Fruit fly (Drosophila melanogaster) whole organism, embryonic: Measurements from ENCODE around the gene CG32413.
A peak's percentile ranks its signal among the peaks of the same experiment; 100 is the strongest.

Source experiments
- Asciz ChIP-seq: fragments of 200-800 bp; sonication (Bioruptor generic); optimal IDR thresholded peaks from 2 replicates; lab custom pipeline; 2017; ENCODE audit warnings: missing biosample characterization, mild to moderate bottlenecking, missing genetic modification characterization, missing genetic modification reagents
- Atf6 ChIP-seq: fragments of 200-800 bp; sonication (Bioruptor generic); IDR thresholded peaks from 2 replicates; pipeline ENCODE4 v1.3.6; 2022; ENCODE audit warnings: missing biosample characterization, missing genetic modification characterization
- Awh ChIP-seq: fragments of 200-800 bp; sonication (Bioruptor generic); IDR thresholded peaks from 2 replicates; pipeline ENCODE4, ENCODE4 v1.3.6; 2022; ENCODE audit warnings: missing biosample characterization, missing genetic modification characterization
- CG1024 ChIP-seq: fragments of 200-800 bp; sonication (Bioruptor generic); IDR thresholded peaks from 2 replicates; pipeline ENCODE4 v1.3.6; 2022; ENCODE audit warnings: missing biosample characterization, missing genetic modification characterization
- CG10321 ChIP-seq: fragments of 200-800 bp; sonication (Bioruptor generic); IDR thresholded peaks from 2 replicates; pipeline ENCODE4 v1.3.6; 2022; ENCODE audit warnings: missing biosample characterization, missing genetic modification characterization
- CG11456 ChIP-seq: fragments of 200-800 bp; sonication (Bioruptor generic); IDR thresholded peaks from 3 replicates; pipeline ENCODE4 v1.3.6; 2022; ENCODE audit warnings: missing biosample characterization, missing genetic modification characterization
- CG11560 ChIP-seq: fragments of 200-800 bp; sonication (Bioruptor generic); IDR thresholded peaks from 3 replicates; pipeline ENCODE4 v1.3.6; 2022; ENCODE audit warnings: missing biosample characterization, missing genetic modification characterization
- CG1233 ChIP-seq: fragments of 200-800 bp; sonication (Bioruptor generic); optimal IDR thresholded peaks from 4 replicates; lab custom pipeline; 2018; ENCODE audit warnings: missing biosample characterization, mild to moderate bottlenecking, missing genetic modification characterization
- CG12391 ChIP-seq: fragments of 200-800 bp; sonication (Bioruptor generic); optimal IDR thresholded peaks from 3 replicates; lab custom pipeline; 2018; ENCODE audit warnings: missing biosample characterization, mild to moderate bottlenecking, missing genetic modification characterization, moderate library complexity
- CG13287 ChIP-seq: fragments of 200-800 bp; sonication (Bioruptor generic); IDR thresholded peaks from 2 replicates; pipeline ENCODE4 v1.3.6; 2022; ENCODE audit warnings: missing biosample characterization, missing genetic modification characterization; ENCODE audit not compliant: partially characterized antibody
- CG14965 ChIP-seq: fragments of 200-800 bp; sonication (Bioruptor generic); optimal IDR thresholded peaks from 2 replicates; lab custom pipeline; 2016; ENCODE audit warnings: missing biosample characterization, missing genetic modification characterization, borderline replicate concordance
- CG15011 ChIP-seq: fragments of 200-800 bp; sonication (Bioruptor generic); optimal IDR thresholded peaks from 3 replicates; lab custom pipeline; 2018; ENCODE audit warnings: missing biosample characterization, mild to moderate bottlenecking, missing genetic modification characterization
- CG15514 ChIP-seq: fragments of 200-800 bp; sonication (Bioruptor generic); optimal IDR thresholded peaks from 3 replicates; lab custom pipeline; 2017; ENCODE audit warnings: missing biosample characterization, missing genetic modification characterization, mild to moderate bottlenecking, moderate library complexity, missing genetic modification reagents
- CG15696 ChIP-seq: fragments of 200-800 bp; sonication (Bioruptor generic); optimal IDR thresholded peaks from 2 replicates; lab custom pipeline; 2019; ENCODE audit warnings: missing biosample characterization, mild to moderate bottlenecking, missing genetic modification characterization, moderate library complexity
- CG3281 ChIP-seq: fragments of 200-800 bp; sonication (Bioruptor generic); optimal IDR thresholded peaks from 3 replicates; lab custom pipeline; 2017; ENCODE audit warnings: missing biosample characterization, mild to moderate bottlenecking, missing genetic modification characterization
- CG6765 ChIP-seq: fragments of 200-800 bp; sonication (Bioruptor generic); optimal IDR thresholded peaks from 3 replicates; lab custom pipeline; 2017; ENCODE audit warnings: missing biosample characterization, mild to moderate bottlenecking, missing genetic modification characterization
- CG9609 ChIP-seq: fragments of 200-800 bp; sonication (Bioruptor generic); optimal IDR thresholded peaks from 3 replicates; lab custom pipeline; 2016; ENCODE audit warnings: missing biosample characterization, missing genetic modification characterization
- Dp ChIP-seq: fragments of 200-800 bp; sonication (Bioruptor generic); optimal IDR thresholded peaks from 2 replicates; lab custom pipeline; 2018; ENCODE audit warnings: missing biosample characterization, mild to moderate bottlenecking, missing genetic modification characterization, moderate library complexity
- Drgx ChIP-seq: fragments of 200-800 bp; sonication (Bioruptor generic); IDR thresholded peaks from 2 replicates; pipeline ENCODE4 v1.3.6; 2022; ENCODE audit warnings: missing biosample characterization, missing genetic modification characterization
- HHEX ChIP-seq: fragments of 200-800 bp; sonication (Bioruptor generic); optimal IDR thresholded peaks from 3 replicates; lab custom pipeline; 2017; ENCODE audit warnings: missing biosample characterization, mild to moderate bottlenecking, missing genetic modification characterization, missing genetic modification reagents
- Hr3 ChIP-seq: fragments of 200-800 bp; sonication (Bioruptor generic); optimal IDR thresholded peaks from 3 replicates; lab custom pipeline; 2016; ENCODE audit warnings: missing biosample characterization, missing genetic modification characterization
- MBD-R2 ChIP-seq: fragments of 200-800 bp; sonication (Bioruptor generic); IDR thresholded peaks from 2 replicates; pipeline ENCODE4 v1.3.6; 2022; ENCODE audit warnings: missing biosample characterization, missing genetic modification characterization
- Max ChIP-seq: fragments of 200-800 bp; sonication (Bioruptor generic); optimal IDR thresholded peaks from 2 replicates; lab custom pipeline; 2016; ENCODE audit warnings: missing biosample characterization, mild to moderate bottlenecking, missing genetic modification characterization
- Myb ChIP-seq: fragments of 200-800 bp; sonication (Bioruptor generic); optimal IDR thresholded peaks from 2 replicates; lab custom pipeline; 2016; ENCODE audit warnings: missing biosample characterization, missing genetic modification characterization
- Nf-YB ChIP-seq: fragments of 200-800 bp; sonication (Bioruptor generic); optimal IDR thresholded peaks from 3 replicates; lab custom pipeline; 2019; ENCODE audit warnings: missing biosample characterization, mild to moderate bottlenecking, missing genetic modification characterization, moderate library complexity
- NfI ChIP-seq: fragments of 200-800 bp; sonication (Bioruptor generic); optimal IDR thresholded peaks from 3 replicates; lab custom pipeline; 2018; ENCODE audit warnings: missing biosample characterization, mild to moderate bottlenecking, missing genetic modification characterization, moderate library complexity
- Opbp ChIP-seq: fragments of 200-800 bp; sonication (Bioruptor generic); IDR thresholded peaks from 3 replicates; pipeline ENCODE4 v1.3.6; 2022; ENCODE audit warnings: missing biosample characterization, missing genetic modification characterization; ENCODE audit not compliant: partially characterized antibody
- Usf ChIP-seq: fragments of 200-800 bp; sonication (Bioruptor generic); optimal IDR thresholded peaks from 2 replicates; lab custom pipeline; 2017; ENCODE audit warnings: missing genotype, missing biosample characterization, missing genetic modification characterization
- Xbp1 ChIP-seq: fragments of 200-800 bp; sonication (Bioruptor generic); optimal IDR thresholded peaks from 3 replicates; lab custom pipeline; 2016; ENCODE audit warnings: missing biosample characterization, mild to moderate bottlenecking, missing genetic modification characterization
- btn ChIP-seq: fragments of 200-800 bp; sonication (Bioruptor generic); optimal IDR thresholded peaks from 2 replicates; lab custom pipeline; 2016; ENCODE audit warnings: missing biosample characterization, missing genetic modification characterization
- chn ChIP-seq: fragments of 200-800 bp; sonication (Bioruptor generic); optimal IDR thresholded peaks from 2 replicates; lab custom pipeline; 2016; ENCODE audit warnings: missing biosample characterization, missing genetic modification characterization
- eyg ChIP-seq: fragments of 200-800 bp; sonication (Bioruptor generic); optimal IDR thresholded peaks from 3 replicates; lab custom pipeline; 2016; ENCODE audit warnings: missing biosample characterization, missing genetic modification characterization
- fd3F ChIP-seq: fragments of 200-800 bp; sonication (Bioruptor generic); optimal IDR thresholded peaks from 2 replicates; lab custom pipeline; 2018; ENCODE audit warnings: missing biosample characterization, mild to moderate bottlenecking, missing genetic modification characterization, moderate library complexity
- fu2 ChIP-seq: fragments of 200-800 bp; sonication (Bioruptor generic); optimal IDR thresholded peaks from 2 replicates; lab custom pipeline; 2016; ENCODE audit warnings: missing biosample characterization, missing genetic modification characterization
- gfzf ChIP-seq: fragments of 200-800 bp; sonication (Bioruptor generic); optimal IDR thresholded peaks from 2 replicates; lab custom pipeline; 2016; ENCODE audit warnings: missing biosample characterization, mild to moderate bottlenecking, missing genetic modification characterization, moderate library complexity
- grau ChIP-seq: fragments of 200-800 bp; optimal IDR thresholded peaks from 3 replicates; lab custom pipeline; 2019; ENCODE audit warnings: missing biosample characterization, mild to moderate bottlenecking, missing genetic modification characterization, moderate library complexity
- grn ChIP-seq: fragments of 200-800 bp; sonication (Bioruptor generic); optimal IDR thresholded peaks from 3 replicates; lab custom pipeline; 2017; ENCODE audit warnings: missing biosample characterization, missing genetic modification characterization
- kay ChIP-seq: fragments of 200-800 bp; sonication (Bioruptor generic); optimal IDR thresholded peaks from 2 replicates; lab custom pipeline; 2016; ENCODE audit warnings: missing biosample characterization, missing genetic modification characterization
- lov ChIP-seq, 2 experiments: fragments of 200-800 bp in 1 of 2; fragments of >200 bp in 1 of 2; sonication (Bioruptor generic) in 1 of 2; IDR thresholded peaks in 1 of 2; optimal IDR thresholded peaks in 1 of 2; 2 replicates in 1 of 2; 3 replicates in 1 of 2; pipeline versions ENCODE4 v1.3.6 to Lab custom; 2017 to 2022; ENCODE audit warnings: missing biosample characterization in 1 of 2, missing genetic modification characterization in 1 of 2
- mirr ChIP-seq: fragments of 200-800 bp; sonication (Bioruptor generic); optimal IDR thresholded peaks from 3 replicates; lab custom pipeline; 2018; ENCODE audit warnings: missing biosample characterization, mild to moderate bottlenecking, missing genetic modification characterization
- nau ChIP-seq: fragments of 200-800 bp; sonication (Bioruptor generic); optimal IDR thresholded peaks from 3 replicates; lab custom pipeline; 2017; ENCODE audit warnings: missing biosample characterization, mild to moderate bottlenecking, missing genetic modification characterization, missing genetic modification reagents
- org-1 ChIP-seq: fragments of 200-800 bp; sonication (Bioruptor generic); optimal IDR thresholded peaks from 2 replicates; lab custom pipeline; 2017; ENCODE audit warnings: missing biosample characterization, missing genetic modification characterization
- phol ChIP-seq: fragments of 200-800 bp; sonication (Bioruptor generic); optimal IDR thresholded peaks from 3 replicates; lab custom pipeline; 2018; ENCODE audit warnings: missing biosample characterization, mild to moderate bottlenecking, missing genetic modification characterization, moderate library complexity
- sima ChIP-seq: fragments of 200-800 bp; sonication (Bioruptor generic); optimal IDR thresholded peaks from 2 replicates; lab custom pipeline; 2016; ENCODE audit warnings: missing biosample characterization, missing genetic modification characterization
- slou ChIP-seq: fragments of 200-800 bp; sonication (Bioruptor generic); optimal IDR thresholded peaks from 3 replicates; lab custom pipeline; 2016; ENCODE audit warnings: missing biosample characterization, missing genetic modification characterization
- tio ChIP-seq: fragments of 200-800 bp; sonication (Bioruptor generic); optimal IDR thresholded peaks from 2 replicates; lab custom pipeline; 2017; ENCODE audit warnings: missing biosample characterization, missing genetic modification characterization, inconsistent platforms
- twi ChIP-seq: fragments of 200-800 bp; optimal IDR thresholded peaks from 2 replicates; lab custom pipeline; 2019; ENCODE audit warnings: missing biosample characterization, mild to moderate bottlenecking, missing genetic modification characterization, moderate library complexity
- zen ChIP-seq: fragments of 200-800 bp; sonication (Bioruptor generic); optimal IDR thresholded peaks from 3 replicates; lab custom pipeline; 2018; ENCODE audit warnings: missing biosample characterization, mild to moderate bottlenecking, missing genetic modification characterization, moderate library complexity

The CG32413 gene

DNA sequence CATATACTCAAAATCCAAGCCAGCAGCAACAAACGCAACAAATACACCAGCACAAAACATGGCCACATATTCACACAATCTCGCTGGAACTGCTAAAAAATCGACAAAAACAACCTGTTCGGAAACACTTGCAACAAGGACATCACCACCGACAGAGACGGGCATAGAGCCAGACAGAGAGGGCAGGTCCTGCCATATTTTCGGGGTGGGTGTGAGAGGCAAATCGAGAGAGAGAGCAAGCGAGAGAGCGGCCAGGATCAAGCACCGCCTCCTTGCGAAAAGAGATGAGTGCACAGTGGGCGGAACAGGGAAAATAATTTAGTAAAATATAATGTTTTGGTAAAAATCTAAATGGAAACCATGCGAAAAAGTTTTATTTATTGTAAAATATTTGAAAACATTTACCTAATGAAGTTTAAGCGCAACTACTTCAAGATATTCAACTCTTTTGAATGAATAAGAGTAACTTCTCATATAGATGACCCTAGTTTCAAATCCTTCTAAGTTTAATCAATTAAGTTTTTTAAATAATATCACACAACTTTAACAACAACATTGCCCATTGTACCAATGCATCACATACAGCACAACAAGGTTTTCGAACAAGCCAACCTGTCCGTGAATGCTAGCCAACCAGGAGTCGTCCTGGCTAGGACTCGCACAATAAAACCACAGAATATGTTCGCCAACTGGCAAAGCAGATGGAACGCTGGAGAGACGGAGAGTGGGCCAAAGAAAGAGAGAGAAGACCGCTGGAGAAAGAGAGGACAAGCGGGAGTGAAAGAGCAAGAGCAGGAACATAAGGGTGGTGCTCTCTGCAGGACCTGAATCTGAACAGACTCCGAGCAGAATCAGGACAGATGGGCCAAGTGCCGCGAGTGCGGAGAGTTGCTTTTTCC is 22.3 kb downstream of the CG32413 start (continued):
- no peak for TF ChIP-seq Max (GFP tag; lab: Kevin White, UChicago)
- no peak for TF ChIP-seq gfzf (GFP tag; lab: Kevin White, UChicago)
- peak; percentile 92 for TF ChIP-seq Nf-YB (GFP tag; lab: Kevin White, UChicago)
- no peak for TF ChIP-seq Opbp (GFP tag; lab: Robert Waterston, UW)
- TF ChIP-seq CG11456 (GFP tag; lab: Robert Waterston, UW), result no peak
- no peak for TF ChIP-seq CG11560 (tag; lab: Robert Waterston, UW)
- peak; percentile 15 for TF ChIP-seq eyg (GFP tag; lab: Kevin White, UChicago)
- TF ChIP-seq phol (tag; lab: Kevin White, UChicago), result peak; percentile 14
- TF ChIP-seq grn (GFP tag; lab: Kevin White, UChicago), result no peak
- TF ChIP-seq fu2 (GFP tag; lab: Kevin White, UChicago), result peak; percentile 19
- TF ChIP-seq lov (optimal IDR thresholded peaks at IDR 0.05; lab: Kevin White, UChicago), result no peak
- no peak for TF ChIP-seq lov (GFP tag; IDR thresholded peaks at IDR 0.05; lab: Robert Waterston, UW)
- TF ChIP-seq Dp (GFP tag; lab: Kevin White, UChicago), result no peak
- peak; percentile 31; the same call in 1 of the 2 replicates for TF ChIP-seq CG10321
- TF ChIP-seq CG1233 (GFP tag; lab: Kevin White, UChicago), result no peak
- no peak for TF ChIP-seq Drgx
- no peak for TF ChIP-seq CG1024
- TF ChIP-seq HHEX (GFP tag; lab: Kevin White, UChicago), result no peak
- no peak for TF ChIP-seq CG3281
- peak; percentile 29 for TF ChIP-seq fd3F (GFP tag; lab: Kevin White, UChicago)
- peak; percentile 66 for TF ChIP-seq Xbp1 (GFP tag; lab: Kevin White, UChicago)
- TF ChIP-seq slou (GFP tag; lab: Kevin White, UChicago), result no peak
- no peak for TF ChIP-seq btn (GFP tag; lab: Kevin White, UChicago)
- TF ChIP-seq NfI (GFP tag; lab: Kevin White, UChicago), result peak; percentile 40
- no peak for TF ChIP-seq CG15696
- TF ChIP-seq chn (GFP tag; lab: Kevin White, UChicago), result peak; percentile 51
- peak; percentile 47 for TF ChIP-seq tio (GFP tag; lab: Kevin White, UChicago)
- TF ChIP-seq CG6765 (GFP tag; lab: Kevin White, UChicago), result no peak
- TF ChIP-seq nau (GFP tag; lab: Kevin White, UChicago), result no peak
- peak; percentile 65 for TF ChIP-seq Hr3 (GFP tag; lab: Kevin White, UChicago)
- TF ChIP-seq CG9609 (GFP tag; lab: Kevin White, UChicago), result peak; percentile 61
- TF ChIP-seq zen (tag; lab: Kevin White, UChicago), result no peak
- no peak for TF ChIP-seq mirr (GFP tag; lab: Kevin White, UChicago)
- no peak for TF ChIP-seq Awh (GFP tag; lab: Robert Waterston, UW)
- TF ChIP-seq Myb, result peak; percentile 7
- TF ChIP-seq twi (tag; lab: Kevin White, UChicago), result peak; percentile 29
- no peak for TF ChIP-seq CG15514 (GFP tag; lab: Kevin White, UChicago)
- no peak for TF ChIP-seq CG13287 (GFP tag; lab: Robert Waterston, UW)
- TF ChIP-seq sima (GFP tag; lab: Kevin White, UChicago), result peak; percentile 30
- TF ChIP-seq Usf, result peak; percentile 22
- no peak for TF ChIP-seq Asciz (GFP tag; lab: Kevin White, UChicago)
- no peak for TF ChIP-seq MBD-R2 (GFP tag; lab: Robert Waterston, UW)
- TF ChIP-seq org-1 (GFP tag; lab: Kevin White, UChicago), result peak; percentile 27
- TF ChIP-seq CG15011 (GFP tag; lab: Kevin White, UChicago), result no peak
- TF ChIP-seq CG14965 (GFP tag; lab: Kevin White, UChicago), result no peak
- peak; percentile 73 for TF ChIP-seq CG12391 (tag; lab: Kevin White, UChicago)
- no peak for TF ChIP-seq grau (tag; lab: Kevin White, UChicago)
- peak; percentile 56; the same call in 1 of the 2 replicates for TF ChIP-seq Atf6
- TF ChIP-seq kay (GFP tag; lab: Kevin White, UChicago), result peak; percentile 10
